Worm (Caenorhabditis elegans): ENCODE measurements around the gene dlc-1.

The dlc-1 gene

ce11 chrIII:6421473-6421872 lies 42.1 kb downstream of the dlc-1 start:
- TF ChIP-seq sox-4 (tag; optimal IDR thresholded peaks at IDR 0.05) = no peak
- no peak for TF ChIP-seq nhr-12 (tag; optimal IDR thresholded peaks at IDR 0.05)
- peak; percentile 74 for TF ChIP-seq nhr-85 (tag)

- TF ChIP-seq snu-23 (GFP tag; optimal IDR thresholded peaks at IDR 0.05) = peak; percentile 95
- peak; percentile 97 for TF ChIP-seq nhr-47 (tag; optimal IDR thresholded peaks at IDR 0.05)
- peak; percentile 87 for TF ChIP-seq isw-1 (GFP tag; IDR thresholded peaks at IDR 0.05)
- peak; percentile 95 for TF ChIP-seq elt-2 (tag; optimal IDR thresholded peaks at IDR 0.05)
- TF ChIP-seq egl-13 (tag; optimal IDR thresholded peaks at IDR 0.05) = peak; percentile 87
- TF ChIP-seq fkh-4 (tag; optimal IDR thresholded peaks at IDR 0.05; ENCODE audit: borderline replicate concordance) = peak; percentile 77
- TF ChIP-seq aly-2 (tag; optimal IDR thresholded peaks at IDR 0.05) = peak; percentile 69
- peak; percentile 92 for TF ChIP-seq grh-1 (GFP tag; IDR thresholded peaks at IDR 0.05)
- no peak for TF ChIP-seq pqm-1 (tag; optimal IDR thresholded peaks at IDR 0.05)
- peak; percentile 93 for TF ChIP-seq unc-86 (tag; optimal IDR thresholded peaks at IDR 0.05)
- TF ChIP-seq ztf-11 (tag; optimal IDR thresholded peaks at IDR 0.05) = peak in 1 of 2 experiments; percentile 89
- TF ChIP-seq sptf-1 (tag; optimal IDR thresholded peaks at IDR 0.05) = no peak
- TF ChIP-seq ceh-82 (tag; optimal IDR thresholded peaks at IDR 0.05) = peak; percentile 72 to 87 (median 81)
- peak; percentile 90 for TF ChIP-seq jun-1 (tag; optimal IDR thresholded peaks at IDR 0.05)
- TF ChIP-seq C34B4.2 (tag; optimal IDR thresholded peaks at IDR 0.05) = peak; percentile 53
- peak; percentile 87 for TF ChIP-seq irx-1 (tag; optimal IDR thresholded peaks at IDR 0.05)
- TF ChIP-seq alr-1 (tag; optimal IDR thresholded peaks at IDR 0.05; ENCODE audit: borderline replicate concordance) = no peak
- TF ChIP-seq nhr-20 (tag; optimal IDR thresholded peaks at IDR 0.05) = peak; percentile 98
- peak; percentile 92 for TF ChIP-seq rnt-1 (tag; optimal IDR thresholded peaks at IDR 0.05)
- peak; percentile 96 for TF ChIP-seq swsn-7 (tag; optimal IDR thresholded peaks at IDR 0.05)
- TF ChIP-seq dsc-1 (tag; optimal IDR thresholded peaks at IDR 0.05) = peak; percentile 91
- peak; percentile 76 for TF ChIP-seq C04F5.9 (tag; optimal IDR thresholded peaks at IDR 0.05)
- TF ChIP-seq tlp-1 (tag; optimal IDR thresholded peaks at IDR 0.05) = no peak
- peak; percentile 88 for TF ChIP-seq pax-3 (tag; optimal IDR thresholded peaks at IDR 0.05)
- TF ChIP-seq F16B12.6 (tag; optimal IDR thresholded peaks at IDR 0.05) = peak; percentile 31
- TF ChIP-seq nhr-90 (tag; optimal IDR thresholded peaks at IDR 0.05; ENCODE audit: poor library complexity) = peak; percentile 98
- peak; percentile 98 for TF ChIP-seq lin-14 (GFP tag; optimal IDR thresholded peaks at IDR 0.05)
- TF ChIP-seq fos-1 (tag; optimal IDR thresholded peaks at IDR 0.05) = peak; percentile 60
- TF ChIP-seq nhr-28 (tag; optimal IDR thresholded peaks at IDR 0.05) = no peak
- no peak for TF ChIP-seq unc-30 (tag; optimal IDR thresholded peaks at IDR 0.05)
- TF ChIP-seq pag-3 (tag; optimal IDR thresholded peaks at IDR 0.05; ENCODE audit: borderline replicate concordance, insufficient read depth) = no peak
- peak; percentile 77 for TF ChIP-seq zip-4 (GFP tag; optimal IDR thresholded peaks at IDR 0.05)
- no peak for TF ChIP-seq unc-62 (GFP tag; optimal IDR thresholded peaks at IDR 0.05)
- peak; percentile 61 for TF ChIP-seq efl-3 (GFP tag; optimal IDR thresholded peaks at IDR 0.05)
- peak; percentile 91 for TF ChIP-seq mab-9 (GFP tag; IDR thresholded peaks at IDR 0.05)
- no peak for TF ChIP-seq C16A3.4 (tag; optimal IDR thresholded peaks at IDR 0.05)
- no peak for TF ChIP-seq ets-5 (GFP tag; IDR thresholded peaks at IDR 0.05)
- no peak for TF ChIP-seq nhr-84 (tag; optimal IDR thresholded peaks at IDR 0.05)
- TF ChIP-seq ceh-8 (GFP tag; optimal IDR thresholded peaks at IDR 0.05) = peak; percentile 52
- TF ChIP-seq ceh-63 (GFP tag; optimal IDR thresholded peaks at IDR 0.05) = no peak
- no peak for TF ChIP-seq nhr-76 (tag; optimal IDR thresholded peaks at IDR 0.05)
- TF ChIP-seq zag-1 (tag; optimal IDR thresholded peaks at IDR 0.05) = no peak
- peak; percentile 80 for TF ChIP-seq ceh-88 (GFP tag; IDR thresholded peaks at IDR 0.05)
- peak; percentile 83 for TF ChIP-seq unc-130 (tag; optimal IDR thresholded peaks at IDR 0.05)
- peak; percentile 22 for TF ChIP-seq hpl-2 (GFP tag; optimal IDR thresholded peaks at IDR 0.05)
- TF ChIP-seq xbp-1 (tag; optimal IDR thresholded peaks at IDR 0.05) = peak; percentile 91
- TF ChIP-seq fkh-10 (GFP tag; optimal IDR thresholded peaks at IDR 0.05) = peak; percentile 54
- TF ChIP-seq aha-1 (tag; optimal IDR thresholded peaks at IDR 0.05) = peak; percentile 59
Measured at ce11 chrIII:6420995-6421404, 42.6 kb downstream of the dlc-1 start.

All from whole organism, L1 larva.